Worm (Caenorhabditis elegans): ENCODE results near the gene ptp-1.

Gene ptp-1

DNA sequence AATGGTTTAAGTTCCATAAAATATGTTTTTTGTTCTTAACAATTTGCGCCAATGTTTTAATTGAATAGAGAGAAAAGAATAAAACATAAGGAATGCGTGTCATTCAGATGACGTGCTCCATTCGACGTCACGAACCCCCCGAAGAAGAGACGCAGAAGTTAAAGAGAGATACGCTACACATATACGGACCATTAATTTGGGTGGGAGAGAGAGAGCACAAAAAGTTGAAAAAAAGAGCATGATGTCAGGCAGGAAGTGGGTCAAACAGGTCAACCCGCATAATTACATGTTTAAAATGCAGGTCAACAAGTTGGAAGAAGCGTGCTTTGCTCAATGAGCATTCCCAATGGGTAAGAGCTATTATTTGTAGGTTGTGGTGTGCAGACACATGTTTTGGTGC, 30.3 kb upstream of the ptp-1 start:
- TF ChIP-seq ref-1 (GFP tag; conservative IDR thresholded peaks at IDR 0.05): no peak
- TF ChIP-seq tab-1 (GFP tag; IDR thresholded peaks at IDR 0.05): no peak
- no peak for TF ChIP-seq T22C8.4 (GFP tag; IDR thresholded peaks at IDR 0.05)
- TF ChIP-seq ztf-29 (GFP tag; IDR thresholded peaks at IDR 0.05): no peak
- no peak for TF ChIP-seq med-1 (GFP tag; optimal IDR thresholded peaks at IDR 0.05; ENCODE audit: insufficient read depth)
- no peak for TF ChIP-seq flt-1 (GFP tag; IDR thresholded peaks at IDR 0.05)
- no peak for TF ChIP-seq cog-1 (tag; optimal IDR thresholded peaks at IDR 0.05)
- no peak for TF ChIP-seq ztf-23 (GFP tag; IDR thresholded peaks at IDR 0.05)
- no peak for TF ChIP-seq klf-2 (GFP tag; conservative IDR thresholded peaks at IDR 0.05)

DNA sequence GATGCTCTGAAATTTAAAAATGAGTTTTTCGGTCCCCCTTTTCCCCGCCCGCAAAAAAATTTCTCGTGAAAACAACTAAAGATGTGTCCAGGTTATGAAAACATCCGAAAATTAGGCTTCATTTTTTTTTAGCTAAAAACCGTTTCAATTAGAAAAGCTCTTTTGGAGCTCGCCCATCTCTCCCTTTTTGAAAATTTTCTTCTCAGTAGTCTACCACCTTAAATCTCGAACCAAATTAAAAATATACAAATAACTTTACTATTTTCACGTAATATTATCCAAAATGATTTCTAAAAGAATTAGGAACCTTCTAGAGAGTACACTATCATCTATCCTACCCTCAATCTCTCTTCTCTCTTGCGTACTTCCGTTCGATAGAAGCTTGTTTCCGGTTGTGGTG, 28.2 kb upstream of the ptp-1 start:
- no peak for TF ChIP-seq ztf-29 (GFP tag; IDR thresholded peaks at IDR 0.05)

DNA sequence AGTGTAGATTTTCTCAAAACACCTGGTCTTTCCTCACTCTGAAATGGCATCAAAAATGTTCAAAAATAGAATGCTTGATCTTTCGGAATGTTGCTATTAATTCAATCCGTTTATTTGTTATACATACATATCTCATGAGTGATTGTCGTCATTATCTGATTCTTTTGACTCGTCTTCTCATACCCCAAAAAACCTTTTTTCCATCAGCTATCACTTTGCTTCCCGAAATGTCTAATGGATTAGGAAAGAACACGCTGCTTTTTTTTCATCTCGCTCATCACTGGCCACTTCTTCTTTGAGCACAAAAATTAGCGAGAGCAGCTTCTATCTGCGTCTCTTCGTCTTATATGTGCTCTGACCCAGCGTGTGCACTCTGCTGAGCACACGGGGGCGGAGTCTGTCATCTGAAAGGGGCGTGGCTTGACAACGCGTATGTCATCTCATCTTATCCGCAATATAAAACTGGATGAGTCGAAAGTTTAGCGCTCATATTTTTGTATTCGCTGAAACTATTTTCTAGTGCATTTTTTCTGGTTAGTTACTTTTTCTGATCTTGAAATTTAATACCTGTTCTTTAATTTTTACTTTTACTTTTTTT, 25.7 kb upstream of the ptp-1 start:
- TF ChIP-seq ref-1 (GFP tag; conservative IDR thresholded peaks at IDR 0.05): no peak
- TF ChIP-seq flt-1 (GFP tag; IDR thresholded peaks at IDR 0.05): no peak
- no peak for TF ChIP-seq med-1 (GFP tag; optimal IDR thresholded peaks at IDR 0.05; ENCODE audit: insufficient read depth)
- TF ChIP-seq ztf-29 (GFP tag; IDR thresholded peaks at IDR 0.05): no peak
- TF ChIP-seq T22C8.4 (GFP tag; IDR thresholded peaks at IDR 0.05): no peak
- TF ChIP-seq klf-2 (GFP tag; conservative IDR thresholded peaks at IDR 0.05): no peak
- no peak for TF ChIP-seq ztf-23 (GFP tag; IDR thresholded peaks at IDR 0.05)
- no peak for TF ChIP-seq cog-1 (tag; optimal IDR thresholded peaks at IDR 0.05)
- TF ChIP-seq tab-1 (GFP tag; IDR thresholded peaks at IDR 0.05): no peak

DNA sequence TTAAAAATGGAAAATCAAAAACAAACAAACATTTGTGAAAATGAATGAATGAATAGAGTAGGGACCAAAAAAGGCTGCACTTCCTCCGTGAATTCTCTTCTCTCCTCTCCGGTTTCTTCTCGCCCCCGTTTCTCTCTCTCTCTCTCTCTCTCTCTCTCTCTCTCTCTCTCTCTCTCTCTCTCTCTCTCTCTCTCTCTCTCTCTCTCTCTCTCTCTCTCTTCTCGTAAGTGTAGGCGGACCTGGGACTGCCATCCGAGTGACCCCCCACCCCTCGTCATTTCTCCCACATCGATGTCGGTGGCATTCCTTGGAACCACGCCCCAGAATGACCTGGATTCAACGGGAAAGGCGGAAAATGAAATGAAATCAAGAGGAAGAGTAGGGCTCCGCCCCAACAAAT, 23.7 kb upstream of the ptp-1 start:
- no peak for TF ChIP-seq cog-1 (tag; optimal IDR thresholded peaks at IDR 0.05)
- no peak for TF ChIP-seq klf-2 (GFP tag; conservative IDR thresholded peaks at IDR 0.05)
- 0 out of 2 replicates have a peak, but pooled peaks have one; percentile 35 for TF ChIP-seq flt-1 (GFP tag; IDR thresholded peaks at IDR 0.05)

DNA sequence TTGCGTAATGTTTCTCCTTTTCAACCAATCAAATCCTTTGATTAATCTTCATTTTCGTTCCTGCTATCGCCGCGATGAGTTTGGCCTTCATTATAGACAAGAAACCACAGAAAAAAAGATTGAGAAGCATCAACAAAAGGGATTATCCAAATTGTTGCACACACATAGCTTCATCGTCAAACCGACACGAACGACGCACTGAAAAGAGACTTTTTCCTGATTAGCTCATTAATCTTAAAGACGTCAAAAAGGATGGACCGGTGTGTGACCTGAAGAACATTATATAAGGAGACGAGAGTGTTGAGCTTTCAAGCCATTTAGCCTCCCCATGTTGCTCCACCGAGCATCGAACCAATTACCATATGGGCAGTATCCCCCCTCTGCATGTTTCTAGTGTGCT, 20.8 kb upstream of the ptp-1 start:
- TF ChIP-seq klf-2 (GFP tag; conservative IDR thresholded peaks at IDR 0.05) (no peak), flt-1 (GFP tag; IDR thresholded peaks at IDR 0.05) (no peak), ref-1 (GFP tag; conservative IDR thresholded peaks at IDR 0.05) (no peak)

DNA sequence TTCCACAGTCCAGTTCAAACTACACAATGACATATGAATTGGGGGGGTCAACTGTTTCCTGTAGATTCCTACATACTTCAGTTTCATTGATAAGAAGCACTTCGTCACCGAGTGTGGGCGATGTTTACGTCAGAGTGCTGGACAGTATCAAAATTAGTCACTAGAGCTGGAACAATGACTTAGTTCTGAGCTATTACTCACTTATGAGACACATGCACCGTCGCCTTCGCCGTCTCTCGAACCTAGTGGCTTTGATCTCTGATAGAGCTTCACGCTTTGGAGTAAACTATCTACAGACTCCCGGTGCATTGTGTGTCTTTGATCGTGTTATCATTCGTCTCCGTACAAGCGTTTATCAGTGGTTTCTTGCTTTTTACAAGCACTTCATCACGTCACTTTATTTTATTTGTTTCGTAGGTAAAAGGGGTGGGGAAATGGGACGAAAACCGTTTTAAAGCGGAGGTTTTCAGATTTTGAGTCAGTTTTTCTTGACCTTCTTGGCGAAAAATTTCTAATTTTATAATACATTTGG, 19.1 kb upstream of the ptp-1 start:
- TF ChIP-seq ref-1 (GFP tag; conservative IDR thresholded peaks at IDR 0.05): no peak
- no peak for TF ChIP-seq flt-1 (GFP tag; IDR thresholded peaks at IDR 0.05)
- TF ChIP-seq ztf-23 (GFP tag; IDR thresholded peaks at IDR 0.05): no peak
- TF ChIP-seq T22C8.4 (GFP tag; IDR thresholded peaks at IDR 0.05): no peak
- TF ChIP-seq tab-1 (GFP tag; IDR thresholded peaks at IDR 0.05): no peak
- TF ChIP-seq med-1 (GFP tag; optimal IDR thresholded peaks at IDR 0.05; ENCODE audit: insufficient read depth): no peak
- no peak for TF ChIP-seq cog-1 (tag; optimal IDR thresholded peaks at IDR 0.05)
- no peak for TF ChIP-seq klf-2 (GFP tag; conservative IDR thresholded peaks at IDR 0.05)
- no peak for TF ChIP-seq ztf-29 (GFP tag; IDR thresholded peaks at IDR 0.05)

DNA sequence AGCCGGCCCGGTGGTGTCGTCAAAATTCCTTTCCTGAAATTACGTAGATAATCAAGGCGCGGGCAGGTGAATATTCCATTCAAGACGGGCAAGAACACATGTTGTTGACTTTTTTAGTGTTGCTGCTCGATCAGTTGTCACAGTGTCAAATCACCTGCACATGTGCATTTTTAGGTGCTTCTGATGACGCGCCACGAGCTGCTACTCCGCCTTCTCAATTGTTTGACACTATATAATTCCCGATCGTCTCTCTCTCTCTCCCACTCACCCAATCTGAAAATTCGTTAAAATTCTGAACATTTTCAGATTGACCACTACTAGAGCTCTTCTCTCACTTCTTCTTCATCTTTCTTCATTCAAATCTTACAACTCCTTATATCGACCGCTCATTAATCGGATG, 17.2 kb upstream of the ptp-1 start, which contains the start of gene nhr-6:
Gene nhr-6 (plus strand): TSS at position 301 of the 400 bp plus-strand sequence.
- TF ChIP-seq ztf-29 (GFP tag; IDR thresholded peaks at IDR 0.05) (no peak), T22C8.4 (GFP tag; IDR thresholded peaks at IDR 0.05) (no peak), ztf-23 (GFP tag; IDR thresholded peaks at IDR 0.05) (no peak), med-1 (GFP tag; optimal IDR thresholded peaks at IDR 0.05; ENCODE audit: insufficient read depth) (no peak), flt-1 (GFP tag; IDR thresholded peaks at IDR 0.05) (no peak), tab-1 (GFP tag; IDR thresholded peaks at IDR 0.05) (no peak), cog-1 (tag; optimal IDR thresholded peaks at IDR 0.05) (no peak), klf-2 (GFP tag; conservative IDR thresholded peaks at IDR 0.05) (no peak), ref-1 (GFP tag; conservative IDR thresholded peaks at IDR 0.05) (no peak)

DNA sequence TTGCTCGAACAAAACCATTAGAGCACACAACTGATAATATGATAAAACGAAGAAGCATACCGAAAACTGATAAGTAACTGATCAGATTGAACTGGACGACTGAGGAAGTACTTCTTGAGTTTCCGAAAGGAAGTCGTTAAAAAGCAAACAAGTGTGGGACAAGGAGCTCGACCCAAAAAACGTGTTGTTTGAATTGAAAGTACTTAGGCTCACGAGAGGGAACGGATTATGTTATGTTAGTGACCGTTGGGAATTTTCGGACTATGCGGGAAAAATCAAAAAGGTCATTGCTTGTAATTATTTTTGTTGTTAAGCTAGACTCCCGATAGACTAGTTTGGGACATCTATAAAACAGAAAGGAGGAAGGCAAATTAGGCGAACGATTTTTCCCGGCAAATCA, 8.9 kb upstream of the ptp-1 start, which contains the start of gene C48D5.3:
Gene C48D5.3 (minus strand): TSS at position 101 of the 400 bp plus-strand sequence.
- TF ChIP-seq med-1 (GFP tag; optimal IDR thresholded peaks at IDR 0.05; ENCODE audit: insufficient read depth) (no peak), flt-1 (GFP tag; IDR thresholded peaks at IDR 0.05) (no peak), ref-1 (GFP tag; conservative IDR thresholded peaks at IDR 0.05) (no peak), ztf-29 (GFP tag; IDR thresholded peaks at IDR 0.05) (no peak), klf-2 (GFP tag; conservative IDR thresholded peaks at IDR 0.05) (no peak), tab-1 (GFP tag; IDR thresholded peaks at IDR 0.05) (no peak), ztf-23 (GFP tag; IDR thresholded peaks at IDR 0.05) (no peak), cog-1 (tag; optimal IDR thresholded peaks at IDR 0.05) (no peak), T22C8.4 (GFP tag; IDR thresholded peaks at IDR 0.05) (no peak)

DNA sequence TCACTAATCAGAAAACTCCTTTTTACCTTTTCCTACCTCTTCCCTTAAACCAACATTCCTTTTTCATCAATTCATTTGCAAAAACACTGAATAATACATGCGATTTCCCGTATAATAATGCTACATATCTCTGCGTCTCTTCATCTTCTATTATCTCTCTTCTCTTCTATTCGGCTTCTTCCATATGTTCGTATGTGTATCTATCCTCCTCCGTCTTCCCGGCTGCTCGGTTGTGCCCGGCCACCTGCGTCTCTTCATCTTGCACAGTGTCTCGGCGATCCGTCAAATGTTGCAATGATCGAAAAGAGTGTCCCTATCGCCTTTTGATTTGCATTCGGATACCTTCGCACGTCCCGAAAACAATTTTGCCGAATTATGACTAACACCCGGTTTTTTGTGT, 7.2 kb upstream of the ptp-1 start:
- TF ChIP-seq T22C8.4 (GFP tag; IDR thresholded peaks at IDR 0.05) (no peak), klf-2 (GFP tag; conservative IDR thresholded peaks at IDR 0.05) (no peak), ztf-23 (GFP tag; IDR thresholded peaks at IDR 0.05) (no peak), ref-1 (GFP tag; conservative IDR thresholded peaks at IDR 0.05) (no peak), med-1 (GFP tag; optimal IDR thresholded peaks at IDR 0.05; ENCODE audit: insufficient read depth) (no peak), tab-1 (GFP tag; IDR thresholded peaks at IDR 0.05) (no peak), cog-1 (tag; optimal IDR thresholded peaks at IDR 0.05) (no peak), ztf-29 (GFP tag; IDR thresholded peaks at IDR 0.05) (no peak), flt-1 (GFP tag; IDR thresholded peaks at IDR 0.05) (no peak)

DNA sequence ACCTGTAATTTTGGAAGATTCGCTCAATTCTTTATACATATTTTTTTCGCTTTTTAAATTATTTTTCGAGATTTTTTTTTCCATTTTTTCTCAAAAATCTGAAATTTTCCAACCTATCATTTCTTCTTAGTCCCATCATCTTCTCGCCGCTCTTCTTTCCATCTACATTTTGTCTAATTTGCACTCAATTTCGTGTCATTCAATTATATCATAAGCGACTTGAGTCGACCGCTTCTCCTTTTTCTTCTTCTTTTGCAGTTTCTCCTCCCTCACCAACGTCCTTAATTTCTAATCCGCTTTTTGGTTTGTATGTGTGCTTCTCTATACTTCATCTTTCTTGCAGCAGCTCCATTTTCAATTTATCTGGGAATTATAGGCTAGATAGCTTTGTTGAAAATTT, 2.3 kb upstream of the ptp-1 start:
- TF ChIP-seq flt-1 (GFP tag; IDR thresholded peaks at IDR 0.05): no peak

DNA sequence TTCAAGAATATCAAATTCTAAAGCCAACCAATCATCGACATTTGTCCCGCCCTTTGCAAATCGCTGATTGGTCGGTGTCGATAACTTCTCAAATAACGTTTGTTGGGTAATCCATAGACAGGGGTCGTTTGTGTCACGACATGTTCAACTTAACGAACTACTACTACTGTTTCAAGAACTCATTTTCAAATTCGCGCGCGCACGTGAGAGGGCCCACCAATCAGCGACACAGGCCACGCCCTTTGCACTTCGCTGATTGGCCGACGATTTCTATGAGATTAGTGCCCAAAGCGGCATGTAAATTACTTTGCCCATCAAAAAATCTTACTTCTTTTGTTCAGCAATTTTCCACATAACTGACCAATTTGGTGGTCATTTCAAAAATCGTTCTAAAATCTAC, 4.2 kb downstream of the ptp-1 start:
- no peak for TF ChIP-seq T22C8.4 (GFP tag; IDR thresholded peaks at IDR 0.05)
- no peak for TF ChIP-seq ztf-29 (GFP tag; IDR thresholded peaks at IDR 0.05)
- no peak for TF ChIP-seq flt-1 (GFP tag; IDR thresholded peaks at IDR 0.05)
- TF ChIP-seq klf-2 (GFP tag; conservative IDR thresholded peaks at IDR 0.05): no peak
- no peak for TF ChIP-seq cog-1 (tag; optimal IDR thresholded peaks at IDR 0.05)

Measured in whole organism, midembryonic.